Worm (Caenorhabditis elegans): Measurements from ENCODE around the gene thn-6.

- TF ChIP-seq mxl-3 (GFP tag; optimal IDR thresholded peaks at IDR 0.05) (no peak), ceh-28 (tag; optimal IDR thresholded peaks at IDR 0.05) (no peak)
These were observed 42.1 kb upstream of the thn-6 start, which contains the start of the genes W03F8.6 and mtrf-1L for ce11 chrIV:5186480-5187205.
